Fruit fly (Drosophila melanogaster): Measurements from ENCODE around the gene mus302.

DNA sequence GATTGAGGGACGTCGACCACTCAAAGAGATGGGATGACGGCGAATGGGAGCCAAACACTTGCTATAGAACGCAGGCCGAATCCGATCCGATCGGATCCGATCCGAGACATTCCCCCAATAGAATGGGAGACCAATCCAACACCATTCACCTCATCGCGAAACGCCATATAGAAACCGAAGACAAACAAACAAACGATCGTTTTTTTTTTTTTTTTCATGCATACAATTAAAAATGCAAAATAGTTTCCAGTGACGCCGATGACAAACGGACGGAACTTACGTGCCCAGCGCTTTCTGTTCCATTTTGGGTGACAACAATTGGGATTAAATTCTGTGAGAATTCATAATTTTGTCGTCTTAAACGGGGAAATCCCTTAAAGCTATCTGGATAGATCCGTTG lies 34.4 kb upstream of the mus302 start:
- TF ChIP-seq cic (GFP tag; optimal IDR thresholded peaks at IDR 0.05) (no peak), CG1620 (GFP tag; optimal IDR thresholded peaks at IDR 0.05) (no peak), CG11617 (GFP tag; optimal IDR thresholded peaks at IDR 0.05) (no peak), kay (GFP tag; ENCODE audit: borderline replicate concordance) (no peak), CG5204 (GFP tag; optimal IDR thresholded peaks at IDR 0.05) (no peak), Crg-1 (GFP tag; optimal IDR thresholded peaks at IDR 0.05) (no peak), CG7045 (GFP tag; optimal IDR thresholded peaks at IDR 0.05) (no peak), CG7101 (tag; optimal IDR thresholded peaks at IDR 0.05) (no peak), tj (GFP tag; optimal IDR thresholded peaks at IDR 0.05) (no peak), Hr96 (GFP tag; optimal IDR thresholded peaks at IDR 0.05) (no peak), CG33017 (tag; optimal IDR thresholded peaks at IDR 0.05) (no peak), Clk (GFP tag; optimal IDR thresholded peaks at IDR 0.05) (no peak), Mnt (GFP tag; optimal IDR thresholded peaks at IDR 0.05) (no peak)

Measured in whole organism, adult.